Fruit fly (Drosophila melanogaster): ENCODE measurements around the gene rdgA.

rdgA gene

DNA sequence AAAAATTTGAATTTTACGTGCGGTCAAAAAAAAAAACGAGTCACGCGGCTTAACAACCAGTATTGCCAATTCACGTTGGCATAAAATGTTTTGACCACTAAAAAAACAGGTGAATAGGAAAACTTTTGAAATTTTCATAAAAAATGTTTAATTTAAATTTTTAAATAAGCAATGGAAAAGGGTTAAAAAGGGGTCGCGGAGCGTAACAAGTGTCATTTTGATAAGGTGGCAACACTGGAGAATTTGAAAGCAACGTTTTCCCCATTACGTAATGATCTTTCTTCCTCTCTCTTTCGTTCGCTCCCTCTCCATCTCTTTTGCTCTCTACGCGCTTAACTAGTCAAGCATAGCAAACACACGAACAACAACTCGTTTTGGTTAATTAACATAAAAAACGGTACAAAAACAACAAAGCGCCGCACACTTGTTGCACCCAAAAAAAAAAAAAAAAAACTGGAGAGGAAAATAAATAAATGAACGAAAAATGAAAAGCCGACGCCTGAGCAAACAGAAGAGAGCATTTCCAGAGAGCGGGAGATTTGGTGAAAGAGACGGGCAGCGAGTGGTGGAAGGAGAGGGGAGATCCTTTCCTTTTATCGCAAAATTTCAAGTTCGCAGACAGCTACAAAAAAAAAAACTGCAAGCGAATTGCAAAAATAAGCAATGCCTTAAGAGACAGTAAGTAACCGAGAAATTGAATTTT, 12.4 kb upstream of the rdgA start (continued):
- TF ChIP-seq CG4730 (GFP tag; IDR thresholded peaks at IDR 0.05) (peak; percentile 52; the same call in 1 of the 2 replicates), Lpt (GFP tag; optimal IDR thresholded peaks at IDR 0.05) (no peak), CG14710 (tag; optimal IDR thresholded peaks at IDR 0.05) (peak; percentile 85), CG9437 (GFP tag; optimal IDR thresholded peaks at IDR 0.05) (peak; percentile 87), CG1603 (tag; optimal IDR thresholded peaks at IDR 0.05) (peak; percentile 64), pita (GFP tag; optimal IDR thresholded peaks at IDR 0.05) (no peak), Fer1 (GFP tag; optimal IDR thresholded peaks at IDR 0.05) (peak; percentile 72), lov (optimal IDR thresholded peaks at IDR 0.05) (no peak), lov (GFP tag; IDR thresholded peaks at IDR 0.05) (no peak), CG13624 (GFP tag; optimal IDR thresholded peaks at IDR 0.05) (peak; percentile 47), scrt (GFP tag; optimal IDR thresholded peaks at IDR 0.05) (peak; percentile 74), Atf-2 (GFP tag; optimal IDR thresholded peaks at IDR 0.05) (peak; percentile 38), pzg (GFP tag; optimal IDR thresholded peaks at IDR 0.05) (no peak), gro (GFP tag; optimal IDR thresholded peaks at IDR 0.05) (no peak), CG31388 (GFP tag; optimal IDR thresholded peaks at IDR 0.05) (no peak), CG7372 (GFP tag; IDR thresholded peaks at IDR 0.05) (peak; percentile 56; the same call in 1 of the 2 replicates), ash1 (GFP tag; optimal IDR thresholded peaks at IDR 0.05) (no peak), CG4820 (GFP tag; optimal IDR thresholded peaks at IDR 0.05) (peak; percentile 56), HmgZ (tag; optimal IDR thresholded peaks at IDR 0.05) (peak; percentile 51), CG11456 (GFP tag; IDR thresholded peaks at IDR 0.05) (peak; percentile 68; the same call in 1 of the 3 replicates), Elba2 (GFP tag; optimal IDR thresholded peaks at IDR 0.05) (no peak), sima (GFP tag; optimal IDR thresholded peaks at IDR 0.05) (no peak), CG2120 (GFP tag; optimal IDR thresholded peaks at IDR 0.05) (peak; percentile 67), Oaz (GFP tag; IDR thresholded peaks at IDR 0.05) (peak; percentile 21; the same call in 1 of the 2 replicates), CG12104 (GFP tag; optimal IDR thresholded peaks at IDR 0.05) (no peak), Dip3 (GFP tag; optimal IDR thresholded peaks at IDR 0.05) (peak; percentile 43), vvl (GFP tag; IDR thresholded peaks at IDR 0.05) (peak; percentile 91), CG10366 (GFP tag; IDR thresholded peaks at IDR 0.05) (peak; percentile 73), CG9609 (GFP tag; optimal IDR thresholded peaks at IDR 0.05) (peak; percentile 45), nmo (GFP tag; optimal IDR thresholded peaks at IDR 0.05) (peak; percentile 84), lilli (GFP tag; optimal IDR thresholded peaks at IDR 0.05) (peak; percentile 74), bigmax (GFP tag; optimal IDR thresholded peaks at IDR 0.05) (no peak), Bdp1 (GFP tag; optimal IDR thresholded peaks at IDR 0.05) (peak; percentile 33), Nf-YC (tag; optimal IDR thresholded peaks at IDR 0.05) (peak; percentile 23), da (GFP tag; optimal IDR thresholded peaks at IDR 0.05) (peak; percentile 22), HLH3B (GFP tag; IDR thresholded peaks at IDR 0.05) (peak; percentile 74), vnd (GFP tag; IDR thresholded peaks at IDR 0.05; ENCODE audit: partially characterized antibody) (no peak), wek (GFP tag; optimal IDR thresholded peaks at IDR 0.05) (no peak), H15 (GFP tag; IDR thresholded peaks at IDR 0.05) (peak; percentile 60; the same call in 2 of the 3 replicates), CG9876 (GFP tag; optimal IDR thresholded peaks at IDR 0.05) (no peak), CG16779 (GFP tag; IDR thresholded peaks at IDR 0.05) (peak; percentile 64; the same call in 1 of the 2 replicates), CG17568 (GFP tag; optimal IDR thresholded peaks at IDR 0.05) (peak; percentile 61), abd-A (tag; optimal IDR thresholded peaks at IDR 0.05) (peak; percentile 72), Drgx (GFP tag; IDR thresholded peaks at IDR 0.05) (peak; percentile 73), ac (GFP tag; optimal IDR thresholded peaks at IDR 0.05) (peak; percentile 19), Sin3A (optimal IDR thresholded peaks at IDR 0.05) (no peak), fd3F (GFP tag; optimal IDR thresholded peaks at IDR 0.05) (no peak), onecut (GFP tag; IDR thresholded peaks at IDR 0.05) (peak; percentile 63), CG7839 (tag; optimal IDR thresholded peaks at IDR 0.05) (peak; percentile 84), Bteb2 (GFP tag; optimal IDR thresholded peaks at IDR 0.05) (peak; percentile 50), wdn (GFP tag; IDR thresholded peaks at IDR 0.05) (peak; percentile 21; the same call in 1 of the 2 replicates)

Data from whole organism, embryonic.